Worm (Caenorhabditis elegans) whole organism, young adult: ENCODE data around the gene F26G1.2.

Experiments used
- B0019.2 ChIP-seq: fragments of 200-800 bp; sonication (Bioruptor generic); conservative IDR thresholded peaks from 2 replicates; pipeline ENCODE4 v1.3.6; 2022; ENCODE audit warnings: missing genetic modification reagents, missing genetic modification characterization, missing compliant biosample characterization
- C06A6.2 ChIP-seq: fragments of 200-800 bp; sonication (Bioruptor generic); conservative IDR thresholded peaks from 2 replicates; pipeline ENCODE4 v1.3.6; 2022; ENCODE audit warnings: missing genetic modification characterization, missing compliant biosample characterization
- C17E4.6 ChIP-seq: fragments of 200-800 bp; sonication (Bioruptor generic); IDR thresholded peaks from 2 replicates; pipeline ENCODE4 v1.3.6; 2022; ENCODE audit warnings: missing genetic modification reagents, missing genetic modification characterization, missing compliant biosample characterization
- F23B12.7 ChIP-seq: sonication (generic microtip); optimal IDR thresholded peaks from 2 replicates; lab custom pipeline; 2017; ENCODE audit warnings: missing genetic modification characterization, mild to moderate bottlenecking, missing compliant biosample characterization, antibody characterized with exemption, moderate library complexity; ENCODE audit not compliant: insufficient read depth
- F33H1.4 ChIP-seq: fragments of 200-800 bp; sonication (Bioruptor generic); IDR thresholded peaks from 2 replicates; pipeline ENCODE4 v1.3.6; 2022; ENCODE audit warnings: missing genetic modification reagents, missing genetic modification characterization, missing compliant biosample characterization
- F39B2.1 ChIP-seq: fragments of 200-800 bp; sonication (Bioruptor generic); IDR thresholded peaks from 2 replicates; pipeline ENCODE4 v1.3.6; 2022; ENCODE audit warnings: missing genetic modification reagents, missing genetic modification characterization, missing compliant biosample characterization
- F57A8.1 ChIP-seq: fragments of 200-800 bp; sonication (Bioruptor generic); optimal IDR thresholded peaks from 2 replicates; lab custom pipeline; 2018; ENCODE audit warnings: mild to moderate bottlenecking, missing genetic modification characterization, moderate library complexity, missing compliant biosample characterization
- Y79H2A.3 ChIP-seq: fragments of 200-800 bp; sonication (Bioruptor generic); conservative IDR thresholded peaks from 2 replicates; pipeline ENCODE4 v1.3.6; 2022; ENCODE audit warnings: missing genetic modification reagents, missing genetic modification characterization, missing compliant biosample characterization
- Y95B8A.8 ChIP-seq: fragments of 200-800 bp; sonication (Bioruptor generic); IDR thresholded peaks from 2 replicates; pipeline ENCODE4 v1.3.6; 2022; ENCODE audit warnings: missing genetic modification reagents, missing genetic modification characterization, missing compliant biosample characterization
- ama-1 ChIP-seq, 3 experiments: fragments of 150-350 bp in 1 of 3; sonication (generic microtip) in 2 of 3; optimal IDR thresholded peaks; 2 replicates each; lab custom pipeline; 2014 to 2018; ENCODE audit warnings: missing biosample characterization in 2 of 3, missing genetic modification characterization in 2 of 3, missing genetic modification reagents in 2 of 3
- atf-7 ChIP-seq: sonication (generic microtip); optimal IDR thresholded peaks from 2 replicates; lab custom pipeline; 2017; ENCODE audit warnings: mild to moderate bottlenecking, missing genetic modification characterization, missing compliant biosample characterization
- bed-1 ChIP-seq: fragments of 200-800 bp; sonication (Bioruptor generic); IDR thresholded peaks from 2 replicates; pipeline ENCODE4 v1.3.6; 2022; ENCODE audit warnings: missing genetic modification reagents, missing genetic modification characterization, missing compliant biosample characterization
- bed-2 ChIP-seq: fragments of 200-800 bp; sonication (Bioruptor generic); IDR thresholded peaks from 2 replicates; pipeline ENCODE4 v1.3.6; 2022; ENCODE audit warnings: missing genetic modification reagents, missing genetic modification characterization, missing compliant biosample characterization
- ceh-27 ChIP-seq: fragments of 200-800 bp; sonication (Bioruptor generic); optimal IDR thresholded peaks from 2 replicates; lab custom pipeline; 2018; ENCODE audit warnings: mild to moderate bottlenecking, missing genetic modification characterization, moderate library complexity, missing compliant biosample characterization
- ceh-40 ChIP-seq: fragments of 200-800 bp; sonication (Bioruptor generic); IDR thresholded peaks from 2 replicates; pipeline ENCODE4 v1.3.6; 2022; ENCODE audit warnings: missing genetic modification characterization, missing compliant biosample characterization
- chd-7 ChIP-seq: sonication (generic microtip); optimal IDR thresholded peaks from 2 replicates; lab custom pipeline; 2016; ENCODE audit warnings: mild to moderate bottlenecking, missing genetic modification characterization, moderate library complexity, missing compliant biosample characterization
- dpff-1 ChIP-seq: sonication (generic microtip); optimal IDR thresholded peaks from 2 replicates; lab custom pipeline; 2017; ENCODE audit warnings: mild to moderate bottlenecking, missing genetic modification characterization, missing compliant biosample characterization
- efl-1 ChIP-seq: fragments of 150-350 bp; optimal IDR thresholded peaks from 2 replicates; lab custom pipeline; 2014; ENCODE audit warnings: missing biosample characterization, missing genetic modification reagents, missing genetic modification characterization
- ekl-4 ChIP-seq: fragments of 200-800 bp; sonication (Bioruptor generic); IDR thresholded peaks from 2 replicates; pipeline ENCODE4 v1.3.6; 2022; ENCODE audit warnings: missing genetic modification reagents, missing genetic modification characterization, missing compliant biosample characterization
- fkh-3 ChIP-seq: sonication (generic microtip); optimal IDR thresholded peaks from 2 replicates; lab custom pipeline; 2016; ENCODE audit warnings: mild to moderate bottlenecking, missing genetic modification characterization, missing compliant biosample characterization
- hmg-1.2 ChIP-seq: fragments of 200-800 bp; sonication (Bioruptor generic); IDR thresholded peaks from 2 replicates; pipeline ENCODE4 v1.3.6; 2022; ENCODE audit warnings: missing genetic modification reagents, missing genetic modification characterization, missing compliant biosample characterization
- hsf-1 ChIP-seq: fragments of 200-800 bp; sonication (Bioruptor generic); IDR thresholded peaks from 2 replicates; pipeline ENCODE4 v1.3.6; 2022; ENCODE audit warnings: missing genetic modification reagents, missing genetic modification characterization, missing compliant biosample characterization
- lag-1 ChIP-seq: fragments of 200-800 bp; sonication (Bioruptor generic); IDR thresholded peaks from 2 replicates; pipeline ENCODE4 v1.3.6; 2022; ENCODE audit warnings: missing genetic modification reagents, missing genetic modification characterization, missing compliant biosample characterization
- let-526 ChIP-seq: fragments of 200-800 bp; sonication (Bioruptor generic); IDR thresholded peaks from 2 replicates; pipeline ENCODE4 v1.3.6; 2022; ENCODE audit warnings: missing genetic modification reagents, missing genetic modification characterization, missing compliant biosample characterization
- lin-40 ChIP-seq: sonication (generic microtip); optimal IDR thresholded peaks from 2 replicates; lab custom pipeline; 2016; ENCODE audit warnings: missing genetic modification characterization, mild to moderate bottlenecking, missing compliant biosample characterization, missing genotype, missing genetic modification reagents
- lsy-27 ChIP-seq: sonication (generic microtip); optimal IDR thresholded peaks from 2 replicates; lab custom pipeline; 2017; ENCODE audit warnings: missing genetic modification characterization, mild to moderate bottlenecking, missing compliant biosample characterization, antibody characterized with exemption, missing genotype, borderline replicate concordance; ENCODE audit not compliant: insufficient read depth
- madf-6 ChIP-seq: fragments of 200-800 bp; sonication (Bioruptor generic); IDR thresholded peaks from 2 replicates; pipeline ENCODE4 v1.3.6; 2022; ENCODE audit warnings: missing genetic modification reagents, missing genetic modification characterization, missing compliant biosample characterization
- mcd-1 ChIP-seq: fragments of 200-800 bp; sonication (Bioruptor generic); IDR thresholded peaks from 2 replicates; pipeline ENCODE4 v1.3.6; 2022; ENCODE audit warnings: missing genetic modification reagents, missing genetic modification characterization, missing compliant biosample characterization
- mxl-1 ChIP-seq: sonication (generic microtip); optimal IDR thresholded peaks from 2 replicates; lab custom pipeline; 2016; ENCODE audit warnings: missing genetic modification characterization, missing compliant biosample characterization
- nfya-1 ChIP-seq: sonication (generic microtip); optimal IDR thresholded peaks from 2 replicates; lab custom pipeline; 2017; ENCODE audit warnings: antibody characterized with exemption, missing compliant biosample characterization, missing genetic modification characterization, borderline replicate concordance; ENCODE audit not compliant: insufficient read depth
- nhr-179 ChIP-seq: sonication (generic microtip); optimal IDR thresholded peaks from 2 replicates; lab custom pipeline; 2016; ENCODE audit warnings: mild to moderate bottlenecking, missing genetic modification characterization, missing compliant biosample characterization
- pbrm-1 ChIP-seq: fragments of 200-800 bp; sonication (Bioruptor generic); IDR thresholded peaks from 2 replicates; pipeline ENCODE4 v1.3.6; 2022; ENCODE audit warnings: missing genetic modification reagents, missing genetic modification characterization, missing compliant biosample characterization
- pha-4 ChIP-seq: fragments of 150-350 bp; sonication (generic microtip); optimal IDR thresholded peaks from 2 replicates; lab custom pipeline; 2014; ENCODE audit warnings: missing biosample characterization, missing genetic modification reagents, missing genetic modification characterization
- sdz-38 ChIP-seq: sonication (generic microtip); optimal IDR thresholded peaks from 2 replicates; lab custom pipeline; 2016; ENCODE audit warnings: missing genotype, missing genetic modification characterization, missing compliant biosample characterization
- sea-2 ChIP-seq: fragments of 200-800 bp; sonication (Bioruptor generic); IDR thresholded peaks from 2 replicates; pipeline ENCODE4 v1.3.6; 2022; ENCODE audit warnings: missing genetic modification characterization, missing compliant biosample characterization
- somi-1 ChIP-seq: fragments of 200-800 bp; sonication (Bioruptor generic); optimal IDR thresholded peaks from 2 replicates; lab custom pipeline; 2018; ENCODE audit warnings: mild to moderate bottlenecking, missing genetic modification characterization, missing compliant biosample characterization
- unc-130 ChIP-seq: sonication (generic microtip); optimal IDR thresholded peaks from 2 replicates; lab custom pipeline; 2016; ENCODE audit warnings: missing genetic modification reagents, missing genetic modification characterization, missing compliant biosample characterization
- xnd-1 ChIP-seq: sonication (generic microtip); optimal IDR thresholded peaks from 2 replicates; lab custom pipeline; 2016; ENCODE audit warnings: missing genotype, missing genetic modification reagents, missing genetic modification characterization, missing compliant biosample characterization
- ztf-22 ChIP-seq: fragments of 200-800 bp; sonication (Bioruptor generic); optimal IDR thresholded peaks from 2 replicates; lab custom pipeline; 2018; ENCODE audit warnings: mild to moderate bottlenecking, missing genetic modification characterization, moderate library complexity, missing compliant biosample characterization
- ztf-26 ChIP-seq: sonication (generic microtip); optimal IDR thresholded peaks from 2 replicates; lab custom pipeline; 2017; ENCODE audit warnings: missing genetic modification characterization, missing compliant biosample characterization

Gene F26G1.2

DNA sequence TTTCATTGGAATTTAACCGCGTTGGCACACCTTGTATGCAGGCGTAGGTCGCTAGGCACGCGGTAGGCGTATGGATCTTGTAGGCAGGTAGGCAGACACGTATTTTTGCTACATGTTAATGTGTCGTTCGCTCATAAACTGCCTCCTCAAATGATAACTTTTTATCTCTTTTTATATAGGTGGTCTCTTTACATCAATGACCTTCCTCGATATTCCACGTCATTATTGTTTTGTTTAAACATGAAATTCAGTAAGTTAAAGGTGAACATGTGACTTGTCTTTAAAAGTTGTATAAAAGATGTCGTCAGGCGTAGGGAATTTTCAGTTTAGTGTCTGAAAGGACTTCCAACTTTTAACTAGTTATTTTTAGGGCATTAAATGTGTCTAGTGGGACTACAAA, 15.2 kb upstream of the F26G1.2 start:
- TF ChIP-seq sea-2 (GFP tag; lab: Robert Waterston, UW) (no peak), lag-1 (GFP tag; lab: Robert Waterston, UW) (no peak), sdz-38 (no peak), dpff-1 (tag; lab: Kevin White, UChicago) (no peak), ceh-40 (GFP tag; lab: Robert Waterston, UW) (no peak), bed-2 (GFP tag; lab: Robert Waterston, UW) (no peak), let-526 (no peak), F23B12.7 (no peak), B0019.2 (GFP tag; lab: Robert Waterston, UW) (no peak), pbrm-1 (GFP tag; lab: Robert Waterston, UW) (no peak), fkh-3 (tag; lab: Kevin White, UChicago) (no peak), ceh-27 (GFP tag; lab: Kevin White, UChicago) (no peak), nfya-1 (tag; lab: Kevin White, UChicago) (no peak), Y79H2A.3 (GFP tag; lab: Robert Waterston, UW) (no peak), F39B2.1 (GFP tag; lab: Robert Waterston, UW) (no peak), C17E4.6 (no peak)

ce11 chrII:4748374-4748773, 14.5 kb upstream of the F26G1.2 start:
- TF ChIP-seq chd-7 (tag; lab: Kevin White, UChicago) (no peak), lin-40 (tag; lab: Kevin White, UChicago) (peak; percentile 22), dpff-1 (tag; lab: Kevin White, UChicago) (no peak), C06A6.2 (GFP tag; lab: Robert Waterston, UW) (no peak), lsy-27 (tag; lab: Kevin White, UChicago) (no peak), sdz-38 (no peak), ceh-40 (GFP tag; lab: Robert Waterston, UW) (no peak), ama-1 (optimal IDR thresholded peaks at IDR 0.05; lab: Kevin White, UChicago) (no peak), ama-1 (GFP tag; optimal IDR thresholded peaks at IDR 0.05; lab: Kevin White, UChicago) (no peak), ekl-4 (GFP tag; lab: Robert Waterston, UW) (no peak), lag-1 (GFP tag; lab: Robert Waterston, UW) (no peak), pha-4 (tag; lab: Kevin White, UChicago) (no peak), hsf-1 (GFP tag; lab: Robert Waterston, UW) (peak; percentile 77), ztf-26 (tag; lab: Kevin White, UChicago) (peak; percentile 55), somi-1 (GFP tag; lab: Kevin White, UChicago) (peak; percentile 35), F33H1.4 (GFP tag; lab: Robert Waterston, UW) (no peak), mxl-1 (tag; lab: Kevin White, UChicago) (no peak), nhr-179 (tag; lab: Kevin White, UChicago) (no peak), B0019.2 (GFP tag; lab: Robert Waterston, UW) (no peak)

- TF ChIP-seq hmg-1.2 (GFP tag; lab: Robert Waterston, UW) (no peak), atf-7 (no peak), F57A8.1 (GFP tag; lab: Kevin White, UChicago) (no peak), nfya-1 (tag; lab: Kevin White, UChicago) (no peak), madf-6 (GFP tag; lab: Robert Waterston, UW) (no peak), mcd-1 (GFP tag; lab: Robert Waterston, UW) (no peak), hsf-1 (GFP tag; lab: Robert Waterston, UW) (no peak), efl-1 (GFP tag; lab: Kevin White, UChicago) (no peak), ztf-22 (GFP tag; lab: Kevin White, UChicago) (no peak), Y95B8A.8 (no peak), bed-1 (GFP tag; lab: Robert Waterston, UW) (no peak), mxl-1 (tag; lab: Kevin White, UChicago) (no peak), unc-130 (GFP tag; lab: Kevin White, UChicago) (no peak), lin-40 (tag; lab: Kevin White, UChicago) (no peak), xnd-1 (no peak)
Observed at ce11 chrII:4749581-4749980, 13.3 kb upstream of the F26G1.2 start, which contains the start of gene F41C3.2. Gene F41C3.2 (plus strand): TSS chrII:4749968.
